Fruit fly (Drosophila melanogaster): Measurements from ENCODE around the gene CG14456.

Gene CG14456

DNA sequence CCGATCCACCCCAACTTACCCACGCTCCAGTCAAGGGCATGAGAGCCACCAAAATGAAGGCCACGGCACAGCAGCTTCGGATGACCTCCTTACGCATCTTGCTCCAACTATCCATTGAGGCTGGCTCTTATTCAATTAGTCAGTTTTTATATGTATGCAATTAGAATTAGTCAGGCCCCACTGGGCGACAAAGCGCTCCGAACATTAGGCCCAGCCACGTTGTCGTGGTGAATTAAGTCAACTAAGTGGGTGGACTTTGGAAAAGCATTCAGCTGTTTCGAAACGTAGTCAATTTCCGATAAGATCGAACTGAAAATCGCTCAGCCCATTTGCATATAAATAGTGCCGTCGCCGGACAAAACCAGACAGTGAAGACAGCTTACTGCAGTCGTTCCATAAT is at the start of gene CG14456, which contains the start of gene CG14455:
Gene CG14456, plus strand, starts transcription at position 236 of the 400 bp plus-strand sequence.
Gene CG14455, minus strand, starts transcription at position 101 of the 400 bp plus-strand sequence.
- no peak for TF ChIP-seq CG17801 (GFP tag; optimal IDR thresholded peaks at IDR 0.05; ENCODE audit: partially characterized antibody)

dm6 chr3L:22637866-22638534 is 49.0 kb upstream of the CG14456 start, which contains the start of gene CG14459:
CG14459 (minus strand) TSS chr3L:22637916.
- TF ChIP-seq CG17801 (GFP tag; optimal IDR thresholded peaks at IDR 0.05; ENCODE audit: partially characterized antibody): no peak

- TF ChIP-seq CG17801 (GFP tag; optimal IDR thresholded peaks at IDR 0.05; ENCODE audit: partially characterized antibody): no peak
These were observed 44.6 kb upstream of the CG14456 start for dm6 chr3L:22642276-22642900.

dm6 chr3L:22645327-22645726 is 41.7 kb upstream of the CG14456 start, which contains the start of gene CG33766:
CG33766 (plus strand) TSS chr3L:22645627.
- TF ChIP-seq CG17801 (GFP tag; optimal IDR thresholded peaks at IDR 0.05; ENCODE audit: partially characterized antibody): no peak

DNA sequence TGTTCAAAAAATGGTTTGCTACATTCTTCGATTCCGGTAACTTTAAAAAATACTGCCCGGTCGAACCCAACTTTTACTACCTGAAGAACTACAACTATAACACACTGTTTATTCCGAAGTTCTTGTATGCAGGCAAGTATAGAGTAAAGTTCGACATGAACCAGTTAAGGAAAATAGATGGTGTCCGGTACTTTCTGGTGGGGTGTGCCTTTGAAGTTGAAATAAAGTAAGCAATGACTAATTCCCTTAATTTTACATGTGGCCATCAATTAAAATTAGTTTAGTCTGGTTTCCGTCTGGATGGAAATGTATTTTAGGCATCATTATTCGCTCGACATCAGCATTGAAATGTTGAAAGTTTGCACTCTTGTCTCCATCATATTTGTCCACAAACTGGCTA is 41.0 kb upstream of the CG14456 start, which contains the start of gene CG33767:
Gene CG33767, plus strand, starts transcription at position 301 of the 400 bp plus-strand sequence.
- TF ChIP-seq CG17801 (GFP tag; optimal IDR thresholded peaks at IDR 0.05; ENCODE audit: partially characterized antibody): no peak

dm6 chr3L:22646863-22647262 is 40.2 kb upstream of the CG14456 start, which contains the start of gene CG33768:
CG33768 (plus strand) TSS chr3L:22647163.
- TF ChIP-seq CG17801 (GFP tag; optimal IDR thresholded peaks at IDR 0.05; ENCODE audit: partially characterized antibody): no peak

dm6 chr3L:22647627-22648026 is 39.4 kb upstream of the CG14456 start, which contains the start of gene CG33769:
CG33769 (plus strand) TSS chr3L:22647927.
- no peak for TF ChIP-seq CG17801 (GFP tag; optimal IDR thresholded peaks at IDR 0.05; ENCODE audit: partially characterized antibody)

- TF ChIP-seq CG17801 (GFP tag; optimal IDR thresholded peaks at IDR 0.05; ENCODE audit: partially characterized antibody): no peak
These were observed 38.6 kb upstream of the CG14456 start, which contains the start of gene CG33770 for dm6 chr3L:22648372-22648771. CG33770 (plus strand) TSS chr3L:22648672.

dm6 chr3L:22649096-22649495 is 37.9 kb upstream of the CG14456 start, which contains the start of gene CG33771:
CG33771 (plus strand) TSS chr3L:22649396.
- no peak for TF ChIP-seq CG17801 (GFP tag; optimal IDR thresholded peaks at IDR 0.05; ENCODE audit: partially characterized antibody)

DNA sequence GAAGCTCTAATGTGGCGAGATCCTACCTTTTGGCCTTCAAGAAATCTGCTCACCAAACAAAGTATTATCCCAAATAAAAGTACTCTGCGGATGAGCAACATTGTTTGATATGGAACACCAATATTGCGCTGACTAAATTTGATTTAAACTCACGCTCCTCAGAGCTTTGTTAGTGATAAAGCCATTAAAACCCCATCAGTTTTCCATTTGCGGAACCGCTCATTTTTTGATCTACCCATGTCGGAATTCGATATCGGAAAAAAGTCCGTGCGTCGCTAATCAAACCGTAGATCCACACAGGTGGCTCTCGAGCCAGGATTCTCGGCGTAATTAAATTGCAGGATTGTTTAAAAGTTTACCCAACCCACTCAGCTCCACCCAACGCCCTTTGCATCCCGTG is 34.6 kb upstream of the CG14456 start, which contains the start of gene CG33772:
Gene CG33772, minus strand, starts transcription at position 101 of the 400 bp plus-strand sequence.
- TF ChIP-seq CG17801 (GFP tag; optimal IDR thresholded peaks at IDR 0.05; ENCODE audit: partially characterized antibody): no peak

DNA sequence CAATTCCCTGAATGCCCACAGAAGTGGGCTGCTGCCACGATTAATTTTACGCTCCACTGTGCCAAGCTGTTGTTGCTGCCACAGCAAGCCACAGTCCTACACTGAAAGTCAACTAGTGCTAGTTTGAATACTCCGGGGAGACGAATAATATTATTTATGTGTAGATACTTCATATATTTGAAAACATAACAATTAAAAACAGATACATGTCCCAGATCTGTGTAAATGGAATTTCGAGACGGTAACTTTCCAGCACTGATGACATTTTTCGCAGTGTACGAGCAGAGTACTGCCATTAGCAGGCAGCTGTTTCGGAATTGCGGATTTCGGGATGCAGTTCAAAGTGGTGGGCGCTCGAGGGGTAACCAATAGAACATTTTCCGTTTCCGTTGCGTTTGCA is 21.9 kb upstream of the CG14456 start:
- no peak for TF ChIP-seq CG17801 (GFP tag; optimal IDR thresholded peaks at IDR 0.05; ENCODE audit: partially characterized antibody)

DNA sequence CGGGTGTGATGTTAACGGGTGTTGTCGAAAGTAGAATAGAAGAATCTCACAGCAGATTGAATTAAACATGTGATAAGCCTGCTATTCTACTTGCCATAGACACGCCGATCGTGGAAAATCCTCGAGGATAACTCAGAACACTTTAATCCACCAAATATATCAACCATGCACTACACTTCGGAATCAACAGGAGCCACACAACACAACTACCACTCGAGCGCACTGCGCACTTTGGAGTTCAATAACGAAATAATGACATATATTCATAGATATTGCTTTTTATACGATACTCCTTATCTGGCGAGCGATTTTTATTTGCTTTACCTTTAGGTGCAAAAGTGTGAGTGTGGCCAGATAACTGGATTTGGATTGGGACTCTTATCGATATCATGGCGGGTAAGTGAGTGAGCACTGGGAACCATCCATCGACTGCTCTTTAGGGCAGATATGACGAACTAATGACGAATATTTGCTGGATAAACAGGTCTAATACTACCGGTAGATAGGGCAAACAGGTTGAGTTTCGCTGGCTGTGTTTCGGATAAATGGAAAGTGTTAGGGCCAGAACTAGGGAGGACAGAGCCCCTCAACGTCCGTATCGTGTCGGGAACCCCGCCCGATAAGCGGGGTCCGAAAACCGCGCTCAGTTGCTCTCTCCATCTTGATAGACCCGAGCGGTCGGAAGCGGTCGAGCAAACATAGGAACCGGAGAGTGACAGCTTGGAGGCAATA is 17.6 kb upstream of the CG14456 start, which contains the start of gene Jhbp6:
Gene Jhbp6, plus strand, starts transcription at position 682 of the 732 bp plus-strand sequence.
- TF ChIP-seq CG17801 (GFP tag; optimal IDR thresholded peaks at IDR 0.05; ENCODE audit: partially characterized antibody): no peak

- no peak for TF ChIP-seq CG17801 (GFP tag; optimal IDR thresholded peaks at IDR 0.05; ENCODE audit: partially characterized antibody)
These were observed 16.8 kb upstream of the CG14456 start for dm6 chr3L:22670174-22670573.

DNA sequence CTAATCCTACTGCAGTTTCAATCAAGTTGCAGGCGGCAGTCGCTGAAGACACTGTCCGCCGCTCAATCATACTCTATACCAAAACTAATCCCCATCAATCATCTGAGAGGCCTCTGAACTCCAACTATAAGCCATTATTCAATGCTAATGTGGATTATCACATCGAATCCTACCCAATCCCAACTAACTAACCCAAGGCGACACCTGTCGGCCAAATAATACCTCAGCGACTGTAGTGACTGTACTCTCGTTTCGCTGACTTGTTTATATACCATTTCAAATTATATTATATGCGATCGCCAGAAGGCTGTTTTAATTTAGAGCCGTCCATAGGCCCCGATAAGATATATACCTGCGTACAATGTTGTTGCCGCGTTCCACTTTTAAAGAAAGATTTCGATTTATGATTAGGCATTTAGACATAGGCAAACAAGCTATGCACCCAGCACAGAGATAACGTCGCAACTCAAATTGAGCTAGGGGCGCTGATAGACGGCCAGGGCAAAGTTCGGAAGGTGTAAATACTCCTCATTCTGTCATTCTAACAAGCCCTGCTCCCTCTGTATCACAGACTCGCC is 15.2 kb upstream of the CG14456 start:
- TF ChIP-seq CG17801 (GFP tag; optimal IDR thresholded peaks at IDR 0.05; ENCODE audit: partially characterized antibody): no peak

DNA sequence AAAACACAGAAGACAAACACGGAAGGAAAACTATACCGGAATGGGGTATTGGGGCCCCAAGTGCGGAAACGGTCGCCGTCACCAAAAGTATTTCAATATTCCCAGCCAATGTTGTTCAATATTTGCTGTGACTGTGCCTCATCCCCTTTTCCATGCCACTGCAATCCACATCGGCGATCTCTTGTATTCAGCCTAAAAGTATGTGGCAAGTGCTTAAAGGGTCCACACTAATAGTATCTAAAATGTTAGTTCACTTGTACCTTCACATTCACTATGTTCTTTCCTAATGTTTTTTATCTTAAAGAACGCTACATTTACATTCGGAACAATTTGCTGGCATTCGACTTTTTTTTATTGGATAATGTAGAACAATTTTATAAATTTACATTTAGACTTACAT is 6.1 kb upstream of the CG14456 start:
- no peak for TF ChIP-seq CG17801 (GFP tag; optimal IDR thresholded peaks at IDR 0.05; ENCODE audit: partially characterized antibody)

Measured in ovary, adult (tissue).